Worm (Caenorhabditis elegans) whole organism, early embryonic: ENCODE results near the gene T22C8.3.

Experiments used
- ceh-36 ChIP-seq: sonication (generic microtip); optimal IDR thresholded peaks from 2 replicates; lab custom pipeline; 2016; ENCODE audit warnings: missing genetic modification characterization, inconsistent platforms, missing compliant biosample characterization
- ets-7 ChIP-seq: sonication (generic microtip); optimal IDR thresholded peaks from 2 replicates; lab custom pipeline; 2016; ENCODE audit warnings: missing genotype, missing genetic modification characterization, missing compliant biosample characterization
- tbx-37 ChIP-seq: fragments of 200-800 bp; sonication (Bioruptor generic); conservative IDR thresholded peaks from 2 replicates; pipeline ENCODE4 v1.3.6; 2022; ENCODE audit warnings: missing genetic modification reagents, missing genetic modification characterization, missing compliant biosample characterization

DNA sequence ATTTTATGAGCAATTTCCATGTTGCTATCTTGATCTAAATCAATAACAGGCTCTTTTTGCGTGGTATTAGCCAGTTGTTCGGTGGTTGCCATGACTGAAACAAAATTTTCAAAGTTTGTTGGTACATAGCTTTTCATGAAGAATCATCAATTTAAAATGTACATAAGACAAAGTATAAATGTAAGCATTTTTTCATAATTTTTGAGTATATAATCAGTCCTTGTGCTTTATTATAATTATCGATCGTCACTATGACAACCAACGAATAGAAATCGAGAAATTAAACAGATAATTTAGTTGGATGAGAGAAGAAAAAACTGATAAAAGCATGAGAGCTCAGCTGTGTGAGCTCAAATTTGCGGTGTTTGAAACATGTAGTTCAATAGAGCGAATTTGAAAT, at the start of gene T22C8.3:
- no peak for TF ChIP-seq ets-7 (tag; lab: Kevin White, UChicago)
- TF ChIP-seq tbx-37 (GFP tag; lab: Robert Waterston, UW), result no peak
- TF ChIP-seq ceh-36 (tag; lab: Kevin White, UChicago), result no peak
